Worm (Caenorhabditis elegans) whole organism, late embryonic: Measurements from ENCODE around the gene srx-119.

Source experiments
- ceh-6 ChIP-seq: fragments of 200-800 bp; sonication (Bioruptor generic); optimal IDR thresholded peaks from 2 replicates; lab custom pipeline; 2018; ENCODE audit warnings: mild to moderate bottlenecking, missing genetic modification characterization, missing compliant biosample characterization
- pqm-1 ChIP-seq: sonication (generic microtip); optimal IDR thresholded peaks from 2 replicates; lab custom pipeline; 2016; ENCODE audit warnings: missing genetic modification characterization, missing compliant biosample characterization
- sdc-2 ChIP-seq: sonication (generic microtip); optimal IDR thresholded peaks from 2 replicates; lab custom pipeline; 2016; ENCODE audit warnings: missing genotype, missing genetic modification characterization, missing compliant biosample characterization
- unc-55 ChIP-seq: sonication (generic microtip); optimal IDR thresholded peaks from 2 replicates; lab custom pipeline; 2017; ENCODE audit warnings: missing biosample characterization, missing genetic modification reagents, missing genetic modification characterization

DNA sequence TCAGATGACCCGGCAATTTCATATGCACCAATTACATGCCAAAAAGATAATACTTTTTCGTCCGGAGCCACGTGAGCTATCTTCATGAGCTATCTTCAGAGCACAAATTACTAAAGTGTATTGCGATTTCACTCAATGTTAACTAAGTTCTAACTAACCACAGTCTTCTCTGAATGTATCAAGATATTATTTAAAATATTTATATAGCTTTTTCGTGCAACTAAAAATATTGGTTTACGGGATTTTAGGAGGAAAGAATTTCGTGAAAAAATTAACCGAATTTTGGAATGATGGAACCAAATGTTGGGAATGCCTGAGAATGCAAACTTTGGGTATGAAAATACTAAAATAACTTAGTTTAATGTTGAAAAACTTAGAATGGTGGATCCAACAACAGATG is 19.5 kb downstream of the srx-119 start, which contains the start of gene F49C5.16:
- no peak for TF ChIP-seq sdc-2
- no peak for TF ChIP-seq ceh-6
- no peak for TF ChIP-seq unc-55
- TF ChIP-seq pqm-1 (tag; lab: Kevin White, UChicago) = no peak
